Fruit fly (Drosophila melanogaster): Measurements from ENCODE around the gene CG42583.

- no peak for TF ChIP-seq CG31627 (GFP tag; optimal IDR thresholded peaks at IDR 0.05)
- TF ChIP-seq acj6 (GFP tag; optimal IDR thresholded peaks at IDR 0.05), result peak; percentile 11
- peak; percentile 33 for TF ChIP-seq OdsH (GFP tag; optimal IDR thresholded peaks at IDR 0.05)
- peak; percentile 65; the same call in 2 of the 3 replicates for TF ChIP-seq eg (GFP tag; IDR thresholded peaks at IDR 0.05)
- no peak for TF ChIP-seq ss (GFP tag; optimal IDR thresholded peaks at IDR 0.05)
- TF ChIP-seq CG1621 (tag; optimal IDR thresholded peaks at IDR 0.05), result no peak
- TF ChIP-seq CG34406 (GFP tag; optimal IDR thresholded peaks at IDR 0.05), result no peak
- no peak for TF ChIP-seq Ets96B (tag; optimal IDR thresholded peaks at IDR 0.05)
- TF ChIP-seq Sox102F (GFP tag; optimal IDR thresholded peaks at IDR 0.05), result no peak
- TF ChIP-seq CG11902 (GFP tag; optimal IDR thresholded peaks at IDR 0.05), result no peak
- no peak for TF ChIP-seq Smox (GFP tag; optimal IDR thresholded peaks at IDR 0.05)
- peak; percentile 79 for TF ChIP-seq Hr4 (GFP tag; optimal IDR thresholded peaks at IDR 0.05)
- TF ChIP-seq Blimp-1 (GFP tag; optimal IDR thresholded peaks at IDR 0.05), result no peak
Measured at dm6 chrX:20130486-20130885, 9.1 kb upstream of the CG42583 start.
